Fruit fly (Drosophila melanogaster) whole organism, embryonic: Measurements from ENCODE around the gene Nepl3.

Experiments
- Bgb ChIP-seq: fragments of 200-800 bp; sonication (Bioruptor generic); IDR thresholded peaks from 2 replicates; pipeline ENCODE4 v1.3.6; 2022; ENCODE audit warnings: missing biosample characterization, missing genetic modification characterization; ENCODE audit not compliant: partially characterized antibody
- CG10147 ChIP-seq: fragments of 200-800 bp; sonication (Bioruptor generic); optimal IDR thresholded peaks from 2 replicates; lab custom pipeline; 2019; ENCODE audit warnings: missing biosample characterization, mild to moderate bottlenecking, missing genetic modification characterization, moderate library complexity
- CG10267 ChIP-seq: fragments of 200-800 bp; sonication (Bioruptor generic); optimal IDR thresholded peaks from 2 replicates; lab custom pipeline; 2018; ENCODE audit warnings: missing biosample characterization, mild to moderate bottlenecking, missing genetic modification characterization, moderate library complexity
- CG10543 ChIP-seq: fragments of 200-800 bp; sonication (Bioruptor generic); optimal IDR thresholded peaks from 3 replicates; lab custom pipeline; 2017; ENCODE audit warnings: missing biosample characterization, mild to moderate bottlenecking, missing genetic modification characterization, moderate library complexity
- CG15514 ChIP-seq: fragments of 200-800 bp; sonication (Bioruptor generic); optimal IDR thresholded peaks from 3 replicates; lab custom pipeline; 2017; ENCODE audit warnings: missing biosample characterization, missing genetic modification characterization, mild to moderate bottlenecking, moderate library complexity, missing genetic modification reagents
- CG1603 ChIP-seq: fragments of 200-800 bp; sonication (Bioruptor generic); optimal IDR thresholded peaks from 2 replicates; lab custom pipeline; 2019; ENCODE audit warnings: missing biosample characterization, mild to moderate bottlenecking, missing genetic modification characterization, moderate library complexity
- CG2129 ChIP-seq: fragments of 200-800 bp; sonication (Bioruptor generic); IDR thresholded peaks from 2 replicates; pipeline ENCODE4 v1.3.6; 2022; ENCODE audit warnings: missing biosample characterization, missing genetic modification characterization; ENCODE audit not compliant: partially characterized antibody
- CG30020 ChIP-seq: fragments of 200-800 bp; optimal IDR thresholded peaks from 2 replicates; lab custom pipeline; 2019; ENCODE audit warnings: missing biosample characterization, mild to moderate bottlenecking, missing genetic modification characterization, moderate library complexity
- CG30431 ChIP-seq: fragments of 200-800 bp; sonication (Bioruptor generic); optimal IDR thresholded peaks from 2 replicates; lab custom pipeline; 2017; ENCODE audit warnings: missing biosample characterization, missing genetic modification characterization
- CG3163 ChIP-seq: fragments of 200-800 bp; sonication (Bioruptor generic); optimal IDR thresholded peaks from 3 replicates; lab custom pipeline; 2016; ENCODE audit warnings: missing biosample characterization, missing genetic modification characterization
- CG3847 ChIP-seq: fragments of 200-800 bp; sonication (Bioruptor generic); IDR thresholded peaks from 2 replicates; pipeline ENCODE4 v1.3.6; 2022; ENCODE audit warnings: missing biosample characterization, missing genetic modification characterization
- CG4404 ChIP-seq: fragments of 200-800 bp; sonication (Bioruptor generic); IDR thresholded peaks from 2 replicates; pipeline ENCODE4 v1.3.6; 2022; ENCODE audit warnings: missing biosample characterization, missing genetic modification characterization
- CG4424 ChIP-seq: fragments of 200-800 bp; sonication (Bioruptor generic); optimal IDR thresholded peaks from 3 replicates; lab custom pipeline; 2016; ENCODE audit warnings: missing biosample characterization, missing genetic modification characterization
- CG6689 ChIP-seq: fragments of 200-800 bp; sonication (Bioruptor generic); IDR thresholded peaks from 2 replicates; pipeline ENCODE4 v1.3.6; 2022; ENCODE audit warnings: missing biosample characterization, missing genetic modification characterization
- CG6791 ChIP-seq: fragments of 200-800 bp; sonication (Bioruptor generic); IDR thresholded peaks from 3 replicates; pipeline ENCODE4 v1.3.6; 2022; ENCODE audit warnings: missing biosample characterization, missing genetic modification characterization; ENCODE audit not compliant: partially characterized antibody
- CG6813 ChIP-seq: fragments of 200-800 bp; sonication (Bioruptor generic); optimal IDR thresholded peaks from 2 replicates; lab custom pipeline; 2017; ENCODE audit warnings: missing biosample characterization, missing genetic modification characterization, mild to moderate bottlenecking, moderate library complexity, missing genetic modification reagents
- CG7357 ChIP-seq: fragments of 200-800 bp; sonication (Bioruptor generic); IDR thresholded peaks from 3 replicates; pipeline ENCODE4 v1.3.6; 2022; ENCODE audit warnings: missing biosample characterization, missing genetic modification characterization
- CG7963 ChIP-seq: fragments of 200-800 bp; sonication (Bioruptor generic); IDR thresholded peaks from 3 replicates; pipeline ENCODE4 v1.3.6; 2022; ENCODE audit warnings: missing biosample characterization, missing genetic modification characterization; ENCODE audit not compliant: partially characterized antibody
- CG8924 ChIP-seq: fragments of 200-800 bp; optimal IDR thresholded peaks from 3 replicates; lab custom pipeline; 2019; ENCODE audit warnings: missing biosample characterization, mild to moderate bottlenecking, missing genetic modification characterization, moderate library complexity
- CG9876 ChIP-seq: fragments of 200-800 bp; sonication (Bioruptor generic); optimal IDR thresholded peaks from 2 replicates; lab custom pipeline; 2016; ENCODE audit warnings: missing biosample characterization, missing genetic modification characterization
- Deaf1 ChIP-seq: fragments of 200-800 bp; optimal IDR thresholded peaks from 3 replicates; lab custom pipeline; 2019; ENCODE audit warnings: missing biosample characterization, mild to moderate bottlenecking, missing genetic modification characterization, moderate library complexity
- Eip74EF ChIP-seq, 2 experiments: fragments of 200-800 bp in 1 of 2; fragments of >200 bp in 1 of 2; sonication (Bioruptor generic) in 1 of 2; optimal IDR thresholded peaks; 2 replicates each; lab custom pipeline; 2017 to 2019; ENCODE audit warnings: missing biosample characterization in 2 of 2, missing genetic modification characterization in 2 of 2, mild to moderate bottlenecking in 1 of 2, moderate library complexity in 1 of 2
- Gug ChIP-seq: fragments of 200-800 bp; sonication (Bioruptor generic); IDR thresholded peaks from 4 replicates; pipeline ENCODE4 v1.3.6; 2022; ENCODE audit warnings: missing biosample characterization, missing genetic modification characterization
- Hr3 ChIP-seq: fragments of 200-800 bp; sonication (Bioruptor generic); optimal IDR thresholded peaks from 3 replicates; lab custom pipeline; 2016; ENCODE audit warnings: missing biosample characterization, missing genetic modification characterization
- Hr78 ChIP-seq, 2 experiments: fragments of 200-800 bp in 1 of 2; fragments of >200 bp in 1 of 2; sonication (Bioruptor generic) in 1 of 2; optimal IDR thresholded peaks; 2 replicates each; lab custom pipeline; 2017 to 2019; ENCODE audit warnings: missing biosample characterization in 2 of 2, missing genetic modification characterization in 2 of 2, mild to moderate bottlenecking in 1 of 2, moderate library complexity in 1 of 2
- Hsf ChIP-seq: fragments of 200-800 bp; sonication (Bioruptor generic); optimal IDR thresholded peaks from 3 replicates; lab custom pipeline; 2016; ENCODE audit warnings: missing biosample characterization, missing genetic modification characterization
- Jarid2 ChIP-seq: fragments of 200-800 bp; sonication (Bioruptor generic); optimal IDR thresholded peaks from 3 replicates; lab custom pipeline; 2017; ENCODE audit warnings: mild to moderate bottlenecking, missing biosample characterization, missing genetic modification reagents, missing genetic modification characterization
- Lpt ChIP-seq: fragments of >200 bp; optimal IDR thresholded peaks from 2 replicates; lab custom pipeline; 2018; ENCODE audit warnings: missing biosample characterization, missing genetic modification characterization
- Med ChIP-seq: fragments of 200-800 bp; sonication (Bioruptor generic); peaks from one replicate; lab custom pipeline; 2016; ENCODE audit warnings: missing biosample characterization, missing genetic modification characterization, mild to moderate bottlenecking, inconsistent platforms, moderate library complexity
- Neu2 ChIP-seq: fragments of 200-800 bp; sonication (Bioruptor generic); optimal IDR thresholded peaks from 3 replicates; lab custom pipeline; 2016; ENCODE audit warnings: missing biosample characterization, missing genetic modification characterization, borderline replicate concordance
- Sox102F ChIP-seq: fragments of 200-800 bp; sonication (Bioruptor generic); optimal IDR thresholded peaks from 2 replicates; lab custom pipeline; 2018; ENCODE audit warnings: missing biosample characterization, mild to moderate bottlenecking, missing genetic modification characterization, moderate library complexity
- Sry-β ChIP-seq: fragments of 200-800 bp; sonication (Bioruptor generic); optimal IDR thresholded peaks from 2 replicates; lab custom pipeline; 2018; ENCODE audit warnings: missing biosample characterization, mild to moderate bottlenecking, missing genetic modification characterization, moderate library complexity
- Trl ChIP-seq, 3 experiments: fragments of >200 bp in 2 of 3; fragments of 200-800 bp in 1 of 3; sonication (Bioruptor generic) in 1 of 3; optimal IDR thresholded peaks; 2 replicates in 1 of 3; 3 replicates in 2 of 3; lab custom pipeline; 2016 to 2017; ENCODE audit warnings: missing biosample characterization in 1 of 3, missing genetic modification characterization in 1 of 3
- Usf ChIP-seq: fragments of 200-800 bp; sonication (Bioruptor generic); optimal IDR thresholded peaks from 2 replicates; lab custom pipeline; 2017; ENCODE audit warnings: missing genotype, missing biosample characterization, missing genetic modification characterization
- YL-1 ChIP-seq: fragments of 200-800 bp; sonication (Bioruptor generic); optimal IDR thresholded peaks from 3 replicates; lab custom pipeline; 2017; ENCODE audit warnings: missing biosample characterization, mild to moderate bottlenecking, missing genetic modification characterization
- aop ChIP-seq: fragments of 200-800 bp; sonication (Bioruptor generic); IDR thresholded peaks from 2 replicates; pipeline ENCODE4 v1.3.6; 2022; ENCODE audit warnings: missing biosample characterization, missing genetic modification characterization
- bigmax ChIP-seq: fragments of 200-800 bp; sonication (Bioruptor generic); optimal IDR thresholded peaks from 2 replicates; lab custom pipeline; 2018; ENCODE audit warnings: missing biosample characterization, mild to moderate bottlenecking, missing genetic modification characterization
- bsh ChIP-seq, 2 experiments: fragments of 200-800 bp; sonication (Bioruptor generic); optimal IDR thresholded peaks; 2 replicates each; lab custom pipeline; 2017 to 2018; ENCODE audit warnings: mild to moderate bottlenecking in 2 of 2, missing biosample characterization in 2 of 2, missing genetic modification characterization in 2 of 2, moderate library complexity in 1 of 2
- caup ChIP-seq: fragments of 200-800 bp; sonication (Bioruptor generic); optimal IDR thresholded peaks from 3 replicates; lab custom pipeline; 2017; ENCODE audit warnings: missing biosample characterization, mild to moderate bottlenecking, missing genetic modification characterization, moderate library complexity; ENCODE audit not compliant: severe bottlenecking
- da ChIP-seq: fragments of 200-800 bp; sonication (Bioruptor generic); optimal IDR thresholded peaks from 2 replicates; lab custom pipeline; 2016; ENCODE audit warnings: missing biosample characterization, missing genetic modification characterization
- dimm ChIP-seq: fragments of 200-800 bp; sonication (Bioruptor generic); IDR thresholded peaks from 2 replicates; pipeline ENCODE4 v1.3.6; 2022; ENCODE audit warnings: missing biosample characterization, missing genetic modification characterization
- dpn ChIP-seq, 2 experiments: fragments of 200-800 bp; sonication (Bioruptor generic); optimal IDR thresholded peaks; 3 replicates each; lab custom pipeline; 2016; ENCODE audit warnings: missing biosample characterization in 2 of 2, missing genetic modification characterization in 2 of 2
- grn ChIP-seq: fragments of 200-800 bp; sonication (Bioruptor generic); optimal IDR thresholded peaks from 3 replicates; lab custom pipeline; 2017; ENCODE audit warnings: missing biosample characterization, missing genetic modification characterization
- klu ChIP-seq: fragments of 200-800 bp; sonication (Bioruptor generic); IDR thresholded peaks from 2 replicates; pipeline ENCODE4 v1.3.6; 2022; ENCODE audit warnings: missing biosample characterization, missing genetic modification characterization
- pros ChIP-seq: fragments of 200-800 bp; sonication (Bioruptor generic); optimal IDR thresholded peaks from 3 replicates; lab custom pipeline; 2019; ENCODE audit warnings: missing biosample characterization, mild to moderate bottlenecking, missing genetic modification characterization, moderate library complexity
- row ChIP-seq: fragments of 200-800 bp; sonication (Bioruptor generic); IDR thresholded peaks from 3 replicates; pipeline ENCODE4 v1.3.6; 2022; ENCODE audit warnings: missing biosample characterization, missing genetic modification characterization
- slou ChIP-seq: fragments of 200-800 bp; sonication (Bioruptor generic); optimal IDR thresholded peaks from 3 replicates; lab custom pipeline; 2016; ENCODE audit warnings: missing biosample characterization, missing genetic modification characterization
- usp ChIP-seq: fragments of >200 bp; optimal IDR thresholded peaks from 2 replicates; lab custom pipeline; 2017; ENCODE audit warnings: missing biosample characterization, missing genetic modification characterization
- z ChIP-seq: fragments of 200-800 bp; sonication (Bioruptor generic); IDR thresholded peaks from 3 replicates; pipeline ENCODE4 v1.3.6; 2022; ENCODE audit warnings: missing biosample characterization, missing genetic modification characterization

Nepl3 gene

DNA sequence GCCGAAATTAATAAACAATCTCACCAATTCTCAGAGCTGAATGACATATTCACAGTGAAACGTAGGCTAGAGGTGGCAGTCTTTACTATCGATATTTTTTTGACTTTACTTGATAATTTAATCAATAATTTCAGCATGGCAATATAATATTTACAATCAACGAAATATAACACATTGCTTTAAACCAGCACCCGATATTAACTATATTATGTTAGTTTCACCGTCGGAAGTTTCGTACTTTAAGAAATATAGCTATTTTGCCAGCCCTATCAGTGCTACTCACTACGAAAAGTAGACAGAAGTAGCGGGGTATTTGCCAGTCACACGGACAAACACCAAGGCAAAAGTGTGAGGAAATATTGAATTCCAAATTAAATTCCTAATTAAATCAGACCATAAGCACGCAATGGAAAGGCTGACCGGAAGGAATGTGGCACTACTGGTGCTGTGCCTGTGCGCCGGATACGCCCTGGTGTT is 47.2 kb downstream of the Nepl3 start, which contains the start of the genes CG31917, Tfb5 and SelT (continued):
- TF ChIP-seq CG2129 (GFP tag; lab: Robert Waterston, UW) (peak; percentile 60), CG3163 (GFP tag; lab: Kevin White, UChicago) (peak; percentile 2), Neu2 (no peak), dimm (GFP tag; lab: Robert Waterston, UW) (no peak), YL-1 (GFP tag; lab: Kevin White, UChicago) (peak; percentile 73), CG6813 (GFP tag; lab: Kevin White, UChicago) (no peak), CG10147 (GFP tag; lab: Kevin White, UChicago) (no peak), CG9876 (peak; percentile 21), Gug (GFP tag; lab: Robert Waterston, UW) (no peak), CG6791 (GFP tag; lab: Robert Waterston, UW) (peak; percentile 57; the same call in 2 of the 3 replicates), CG4404 (no peak), bsh (GFP tag; optimal IDR thresholded peaks at IDR 0.05; lab: Kevin White, UChicago) (peak in 1 of 2 experiments; percentile 40), pros (GFP tag; lab: Kevin White, UChicago) (no peak), Usf (GFP tag; lab: Kevin White, UChicago) (peak; percentile 10), caup (GFP tag; lab: Kevin White, UChicago) (no peak), CG3847 (peak; percentile 58), slou (GFP tag; lab: Kevin White, UChicago) (peak; percentile 39), Trl (optimal IDR thresholded peaks at IDR 0.05; lab: Kevin White, UChicago) (no peak), Trl (GFP tag; optimal IDR thresholded peaks at IDR 0.05; lab: Kevin White, UChicago) (no peak), Eip74EF (GFP tag; optimal IDR thresholded peaks at IDR 0.05; lab: Kevin White, UChicago) (peak in 1 of 2 experiments; percentile 4), Sry-β (GFP tag; lab: Kevin White, UChicago) (peak; percentile 96), CG10543 (GFP tag; lab: Kevin White, UChicago) (peak; percentile 29), CG8924 (peak; percentile 62), Bgb (GFP tag; lab: Robert Waterston, UW) (peak; percentile 75), Sox102F (GFP tag; lab: Kevin White, UChicago) (peak; percentile 51), row (peak; percentile 95), grn (no peak), CG30020 (tag; lab: Kevin White, UChicago) (no peak), CG15514 (GFP tag; lab: Kevin White, UChicago) (peak; percentile 60), da (GFP tag; lab: Kevin White, UChicago) (no peak), Lpt (GFP tag; lab: Kevin White, UChicago) (no peak), usp (GFP tag; lab: Kevin White, UChicago) (no peak), Jarid2 (GFP tag; lab: Kevin White, UChicago) (no peak), Med (GFP tag; lab: Kevin White, UChicago) (peak; percentile 92), CG6689 (GFP tag; lab: Robert Waterston, UW) (no peak; the same call in 1 of the 2 replicates), dpn (GFP tag; optimal IDR thresholded peaks at IDR 0.05; lab: Kevin White, UChicago) (peak; percentile 16 to 67), CG4424 (GFP tag; lab: Kevin White, UChicago) (peak; percentile 52), CG10267 (peak; percentile 52), Hr3 (GFP tag; lab: Kevin White, UChicago) (peak; percentile 53), aop (no peak), Deaf1 (no peak), CG7357 (GFP tag; lab: Robert Waterston, UW) (no peak), Hr78 (GFP tag; optimal IDR thresholded peaks at IDR 0.05; lab: Kevin White, UChicago) (peak in 1 of 2 experiments; percentile 18), bigmax (no peak), CG30431 (no peak), z (GFP tag; lab: Robert Waterston, UW) (no peak), Hsf (GFP tag; lab: Kevin White, UChicago) (peak; percentile 73), CG1603 (tag; lab: Kevin White, UChicago) (peak; percentile 75), klu (GFP tag; lab: Robert Waterston, UW) (no peak), CG7963 (GFP tag; lab: Robert Waterston, UW) (no peak)
